Worm (Caenorhabditis elegans): Measurements from ENCODE around the gene srp-8.

Gene srp-8

ce11 chrV:8183384-8183783 lies at the start of gene srp-8:
TSS of gene srp-8 (plus strand) at chrV:8183684.
- TF ChIP-seq ets-7 (tag; optimal IDR thresholded peaks at IDR 0.05) (no peak), hnd-1 (tag; optimal IDR thresholded peaks at IDR 0.05) (no peak), scrt-1 (GFP tag; IDR thresholded peaks at IDR 0.05) (no peak), aly-1 (tag; optimal IDR thresholded peaks at IDR 0.05) (no peak), B0310.2 (tag; optimal IDR thresholded peaks at IDR 0.05) (no peak), sea-1 (GFP tag; conservative IDR thresholded peaks at IDR 0.05) (no peak), ceh-13 (GFP tag; optimal IDR thresholded peaks at IDR 0.05) (no peak), tra-4 (tag; optimal IDR thresholded peaks at IDR 0.05) (no peak)

ce11 chrV:8143605-8144004 lies 39.9 kb upstream of the srp-8 start, which contains the start of gene D1014.2:
TSS of gene D1014.2 (plus strand) at chrV:8143905.
- TF ChIP-seq pes-1 (GFP tag; IDR thresholded peaks at IDR 0.05) (no peak), tbx-37 (GFP tag; conservative IDR thresholded peaks at IDR 0.05) (no peak), ceh-36 (tag; optimal IDR thresholded peaks at IDR 0.05) (no peak), hmbx-1 (tag; optimal IDR thresholded peaks at IDR 0.05) (no peak), ceh-13 (GFP tag; optimal IDR thresholded peaks at IDR 0.05) (no peak), ets-7 (tag; optimal IDR thresholded peaks at IDR 0.05) (no peak), hnd-1 (tag; optimal IDR thresholded peaks at IDR 0.05) (no peak), B0310.2 (tag; optimal IDR thresholded peaks at IDR 0.05) (no peak), tra-4 (tag; optimal IDR thresholded peaks at IDR 0.05) (no peak)

- TF ChIP-seq ama-1 (optimal IDR thresholded peaks at IDR 0.05), result no peak
- TF ChIP-seq pes-1 (GFP tag; IDR thresholded peaks at IDR 0.05), result no peak
- no peak for TF ChIP-seq F13C5.2 (tag; optimal IDR thresholded peaks at IDR 0.05)
- no peak for TF ChIP-seq ceh-36 (tag; optimal IDR thresholded peaks at IDR 0.05)
- TF ChIP-seq scrt-1 (GFP tag; IDR thresholded peaks at IDR 0.05), result no peak
- no peak for TF ChIP-seq tra-4 (tag; optimal IDR thresholded peaks at IDR 0.05)
- TF ChIP-seq aly-1 (tag; optimal IDR thresholded peaks at IDR 0.05), result no peak
- no peak for TF ChIP-seq ceh-13 (GFP tag; optimal IDR thresholded peaks at IDR 0.05)
- no peak for TF ChIP-seq flt-1 (GFP tag; IDR thresholded peaks at IDR 0.05)
- TF ChIP-seq hmg-4 (GFP tag; optimal IDR thresholded peaks at IDR 0.05), result no peak
- no peak for TF ChIP-seq B0310.2 (tag; optimal IDR thresholded peaks at IDR 0.05)
- no peak for TF ChIP-seq tbx-37 (GFP tag; conservative IDR thresholded peaks at IDR 0.05)
Measured at ce11 chrV:8144515-8144914, 39.0 kb upstream of the srp-8 start.

- TF ChIP-seq pes-1 (GFP tag; IDR thresholded peaks at IDR 0.05) (no peak), ceh-13 (GFP tag; optimal IDR thresholded peaks at IDR 0.05) (no peak), tra-4 (tag; optimal IDR thresholded peaks at IDR 0.05) (no peak), ets-7 (tag; optimal IDR thresholded peaks at IDR 0.05) (no peak), tbx-37 (GFP tag; conservative IDR thresholded peaks at IDR 0.05) (no peak), sea-1 (GFP tag; conservative IDR thresholded peaks at IDR 0.05) (no peak), aly-1 (tag; optimal IDR thresholded peaks at IDR 0.05) (no peak), hmg-4 (GFP tag; optimal IDR thresholded peaks at IDR 0.05) (no peak), B0310.2 (tag; optimal IDR thresholded peaks at IDR 0.05) (no peak)
Measured at ce11 chrV:8145329-8145728, 38.2 kb upstream of the srp-8 start, which contains the start of gene D1014.13. TSS of gene D1014.13 (plus strand) at chrV:8145629.

- no peak for TF ChIP-seq hmbx-1 (tag; optimal IDR thresholded peaks at IDR 0.05)
- TF ChIP-seq ama-1 (optimal IDR thresholded peaks at IDR 0.05), result no peak
- TF ChIP-seq tra-4 (tag; optimal IDR thresholded peaks at IDR 0.05), result no peak
- TF ChIP-seq F13C5.2 (tag; optimal IDR thresholded peaks at IDR 0.05), result no peak
- TF ChIP-seq flt-1 (GFP tag; IDR thresholded peaks at IDR 0.05), result no peak
- no peak for TF ChIP-seq pes-1 (GFP tag; IDR thresholded peaks at IDR 0.05)
- no peak for TF ChIP-seq hnd-1 (tag; optimal IDR thresholded peaks at IDR 0.05)
- no peak for TF ChIP-seq ceh-13 (GFP tag; optimal IDR thresholded peaks at IDR 0.05)
- TF ChIP-seq hmg-4 (GFP tag; optimal IDR thresholded peaks at IDR 0.05), result no peak
- no peak for TF ChIP-seq ceh-36 (tag; optimal IDR thresholded peaks at IDR 0.05)
Measured at ce11 chrV:8155743-8156142, 27.7 kb upstream of the srp-8 start.

ce11 chrV:8157446-8157845 lies 26.0 kb upstream of the srp-8 start, which contains the start of gene sul-2:
TSS of gene sul-2 (plus strand) at chrV:8157746.
- TF ChIP-seq pes-1 (GFP tag; IDR thresholded peaks at IDR 0.05) (no peak), scrt-1 (GFP tag; IDR thresholded peaks at IDR 0.05) (no peak), flt-1 (GFP tag; IDR thresholded peaks at IDR 0.05) (no peak), ets-7 (tag; optimal IDR thresholded peaks at IDR 0.05) (no peak), tbx-37 (GFP tag; conservative IDR thresholded peaks at IDR 0.05) (no peak), ama-1 (optimal IDR thresholded peaks at IDR 0.05) (no peak), aly-1 (tag; optimal IDR thresholded peaks at IDR 0.05) (no peak), F13C5.2 (tag; optimal IDR thresholded peaks at IDR 0.05) (no peak), ceh-13 (GFP tag; optimal IDR thresholded peaks at IDR 0.05) (no peak), B0310.2 (tag; optimal IDR thresholded peaks at IDR 0.05) (no peak), hmg-4 (GFP tag; optimal IDR thresholded peaks at IDR 0.05) (no peak), hmbx-1 (tag; optimal IDR thresholded peaks at IDR 0.05) (no peak), ceh-36 (tag; optimal IDR thresholded peaks at IDR 0.05) (no peak), tbx-11 (GFP tag; IDR thresholded peaks at IDR 0.05) (no peak), hnd-1 (tag; optimal IDR thresholded peaks at IDR 0.05) (no peak), tra-4 (tag; optimal IDR thresholded peaks at IDR 0.05) (no peak)

ce11 chrV:8159629-8160028 lies 23.9 kb upstream of the srp-8 start, which contains the start of gene F20D6.6:
TSS of gene F20D6.6 (plus strand) at chrV:8159929.
- no peak for TF ChIP-seq B0310.2 (tag; optimal IDR thresholded peaks at IDR 0.05)
- no peak for TF ChIP-seq ceh-36 (tag; optimal IDR thresholded peaks at IDR 0.05)
- no peak for TF ChIP-seq aly-1 (tag; optimal IDR thresholded peaks at IDR 0.05)
- TF ChIP-seq ets-7 (tag; optimal IDR thresholded peaks at IDR 0.05), result no peak
- no peak for TF ChIP-seq tbx-11 (GFP tag; IDR thresholded peaks at IDR 0.05)

ce11 chrV:8161699-8162098 lies 21.8 kb upstream of the srp-8 start, which contains the start of gene F20D6.5:
TSS of gene F20D6.5 (plus strand) at chrV:8161957.
- TF ChIP-seq hnd-1 (tag; optimal IDR thresholded peaks at IDR 0.05), result no peak
- TF ChIP-seq tbx-11 (GFP tag; IDR thresholded peaks at IDR 0.05), result no peak
- no peak for TF ChIP-seq flt-1 (GFP tag; IDR thresholded peaks at IDR 0.05)
- TF ChIP-seq tbx-37 (GFP tag; conservative IDR thresholded peaks at IDR 0.05), result no peak
- no peak for TF ChIP-seq hmbx-1 (tag; optimal IDR thresholded peaks at IDR 0.05)
- no peak for TF ChIP-seq tra-4 (tag; optimal IDR thresholded peaks at IDR 0.05)
- no peak for TF ChIP-seq F13C5.2 (tag; optimal IDR thresholded peaks at IDR 0.05)
- no peak for TF ChIP-seq ama-1 (optimal IDR thresholded peaks at IDR 0.05)
- no peak for TF ChIP-seq pes-1 (GFP tag; IDR thresholded peaks at IDR 0.05)
- TF ChIP-seq scrt-1 (GFP tag; IDR thresholded peaks at IDR 0.05), result no peak
- no peak for TF ChIP-seq sea-1 (GFP tag; conservative IDR thresholded peaks at IDR 0.05)
- TF ChIP-seq ceh-36 (tag; optimal IDR thresholded peaks at IDR 0.05), result no peak
- TF ChIP-seq B0310.2 (tag; optimal IDR thresholded peaks at IDR 0.05), result no peak
- no peak for TF ChIP-seq ceh-13 (GFP tag; optimal IDR thresholded peaks at IDR 0.05)

Measured in whole organism, early embryonic.